Fruit fly (Drosophila melanogaster) whole organism, prepupa: ENCODE results near the gene Uro.

Experiments used
- Blimp-1 ChIP-seq: fragments of 200-800 bp; sonication (Bioruptor generic); optimal IDR thresholded peaks from 3 replicates; lab custom pipeline; 2017; ENCODE audit warnings: missing biosample characterization, missing genetic modification characterization, mild to moderate bottlenecking, moderate library complexity, missing genetic modification reagents
- Ets96B ChIP-seq: fragments of 200-800 bp; optimal IDR thresholded peaks from 2 replicates; lab custom pipeline; 2019; ENCODE audit warnings: missing biosample characterization, mild to moderate bottlenecking, missing genetic modification characterization, moderate library complexity
- OdsH ChIP-seq: fragments of 200-800 bp; sonication (Bioruptor generic); optimal IDR thresholded peaks from 3 replicates; lab custom pipeline; 2016; ENCODE audit warnings: missing biosample characterization, missing genetic modification characterization

dm6 chr2L:7767328-7767727, 12.6 kb upstream of the Uro start, which contains the start of gene CG7191:
- no peak for TF ChIP-seq OdsH (GFP tag; lab: Kevin White, UChicago)
- no peak for TF ChIP-seq Blimp-1 (GFP tag; lab: Kevin White, UChicago)
- TF ChIP-seq Ets96B (tag; lab: Kevin White, UChicago): no peak
